Fruit fly (Drosophila melanogaster) whole organism, embryonic: ENCODE measurements around the gene CG14153.

ENCODE experiments used
- Atf-2 ChIP-seq: fragments of 200-800 bp; sonication (Bioruptor generic); optimal IDR thresholded peaks from 2 replicates; lab custom pipeline; 2016; ENCODE audit warnings: missing biosample characterization, missing genetic modification characterization
- B-H1 ChIP-seq: fragments of 200-800 bp; sonication (Bioruptor generic); IDR thresholded peaks from 3 replicates; pipeline ENCODE4 v1.3.6; 2022; ENCODE audit warnings: missing biosample characterization, missing genetic modification characterization
- Bdp1 ChIP-seq: fragments of 200-800 bp; sonication (Bioruptor generic); optimal IDR thresholded peaks from 3 replicates; lab custom pipeline; 2016; ENCODE audit warnings: missing biosample characterization, missing genetic modification characterization
- BtbVII ChIP-seq: fragments of 200-800 bp; sonication (Bioruptor generic); optimal IDR thresholded peaks from 3 replicates; lab custom pipeline; 2017; ENCODE audit warnings: missing biosample characterization, mild to moderate bottlenecking, missing genetic modification characterization
- Bteb2 ChIP-seq: fragments of 200-800 bp; sonication (Bioruptor generic); optimal IDR thresholded peaks from 2 replicates; lab custom pipeline; 2016; ENCODE audit warnings: missing biosample characterization, missing genetic modification characterization
- CG12299 ChIP-seq: fragments of 200-800 bp; sonication (Bioruptor generic); optimal IDR thresholded peaks from 2 replicates; lab custom pipeline; 2018; ENCODE audit warnings: missing biosample characterization, mild to moderate bottlenecking, missing genetic modification characterization
- CG1233 ChIP-seq: fragments of 200-800 bp; sonication (Bioruptor generic); optimal IDR thresholded peaks from 4 replicates; lab custom pipeline; 2018; ENCODE audit warnings: missing biosample characterization, mild to moderate bottlenecking, missing genetic modification characterization
- CG14441 ChIP-seq: fragments of 200-800 bp; sonication (Bioruptor generic); IDR thresholded peaks from 2 replicates; pipeline ENCODE4 v1.3.6; 2022; ENCODE audit warnings: missing biosample characterization, missing genetic modification characterization
- CG14710 ChIP-seq: fragments of 200-800 bp; sonication (Bioruptor generic); optimal IDR thresholded peaks from 3 replicates; lab custom pipeline; 2019; ENCODE audit warnings: missing biosample characterization, mild to moderate bottlenecking, missing genetic modification characterization, moderate library complexity
- CG16779 ChIP-seq: fragments of 200-800 bp; sonication (Bioruptor generic); IDR thresholded peaks from 2 replicates; pipeline ENCODE4 v1.3.6; 2022; ENCODE audit warnings: missing biosample characterization, missing genetic modification characterization
- CG31441 ChIP-seq: fragments of 200-800 bp; sonication (Bioruptor generic); IDR thresholded peaks from 2 replicates; pipeline ENCODE4 v1.3.6; 2022; ENCODE audit warnings: missing biosample characterization, missing genetic modification characterization
- CG3281 ChIP-seq: fragments of 200-800 bp; sonication (Bioruptor generic); optimal IDR thresholded peaks from 3 replicates; lab custom pipeline; 2017; ENCODE audit warnings: missing biosample characterization, mild to moderate bottlenecking, missing genetic modification characterization
- CG4328 ChIP-seq: fragments of 200-800 bp; sonication (Bioruptor generic); optimal IDR thresholded peaks from 3 replicates; lab custom pipeline; 2017; ENCODE audit warnings: missing biosample characterization, missing genetic modification reagents, missing genetic modification characterization
- CG6272 ChIP-seq: fragments of 200-800 bp; sonication (Bioruptor generic); IDR thresholded peaks from 2 replicates; pipeline ENCODE4 v1.3.6; 2022; ENCODE audit warnings: missing biosample characterization, missing genetic modification characterization
- CG9797 ChIP-seq: fragments of 200-800 bp; sonication (Bioruptor generic); optimal IDR thresholded peaks from 3 replicates; lab custom pipeline; 2018; ENCODE audit warnings: missing biosample characterization, mild to moderate bottlenecking, missing genetic modification characterization
- Dek ChIP-seq: fragments of 200-800 bp; sonication (Bioruptor generic); optimal IDR thresholded peaks from 3 replicates; lab custom pipeline; 2019; ENCODE audit warnings: missing biosample characterization, mild to moderate bottlenecking, missing genetic modification characterization, moderate library complexity
- Dip2 ChIP-seq: fragments of 200-800 bp; sonication (Bioruptor generic); IDR thresholded peaks from 2 replicates; pipeline ENCODE4 v1.3.6; 2022; ENCODE audit warnings: missing biosample characterization, missing genetic modification characterization
- Fer2 ChIP-seq: fragments of 200-800 bp; sonication (Bioruptor generic); optimal IDR thresholded peaks from 2 replicates; lab custom pipeline; 2018; ENCODE audit warnings: missing biosample characterization, mild to moderate bottlenecking, missing genetic modification characterization, moderate library complexity
- Hmr ChIP-seq: fragments of 200-800 bp; sonication (Bioruptor generic); optimal IDR thresholded peaks from 3 replicates; lab custom pipeline; 2017; ENCODE audit warnings: mild to moderate bottlenecking, missing biosample characterization, missing genetic modification reagents, missing genetic modification characterization
- Lhr ChIP-seq: fragments of 200-800 bp; sonication (Bioruptor generic); optimal IDR thresholded peaks from 3 replicates; lab custom pipeline; 2017; ENCODE audit warnings: mild to moderate bottlenecking, missing biosample characterization, missing genetic modification reagents, missing genetic modification characterization
- Lim3 ChIP-seq: fragments of 200-800 bp; sonication (Bioruptor generic); IDR thresholded peaks from 2 replicates; pipeline ENCODE4 v1.3.6; 2022; ENCODE audit warnings: missing biosample characterization, missing genetic modification characterization
- Mes4 ChIP-seq: fragments of 200-800 bp; sonication (Bioruptor generic); optimal IDR thresholded peaks from 2 replicates; lab custom pipeline; 2016; ENCODE audit warnings: missing biosample characterization, missing genetic modification characterization
- PHDP ChIP-seq: fragments of 200-800 bp; sonication (Bioruptor generic); optimal IDR thresholded peaks from 3 replicates; lab custom pipeline; 2018; ENCODE audit warnings: missing biosample characterization, mild to moderate bottlenecking, missing genetic modification characterization, moderate library complexity
- Ravus ChIP-seq: fragments of 200-800 bp; sonication (Bioruptor generic); IDR thresholded peaks from 2 replicates; pipeline ENCODE4 v1.3.6; 2022; ENCODE audit warnings: missing biosample characterization, missing genetic modification characterization
- ab ChIP-seq: fragments of 200-800 bp; sonication (Bioruptor generic); optimal IDR thresholded peaks from 2 replicates; lab custom pipeline; 2016; ENCODE audit warnings: missing biosample characterization, missing genetic modification characterization
- al ChIP-seq: fragments of 200-800 bp; sonication (Bioruptor generic); IDR thresholded peaks from 2 replicates; pipeline ENCODE4 v1.3.6; 2022; ENCODE audit warnings: missing biosample characterization, missing genetic modification characterization
- amos ChIP-seq: fragments of 200-800 bp; sonication (Bioruptor generic); IDR thresholded peaks from 2 replicates; pipeline ENCODE4 v1.3.6; 2022; ENCODE audit warnings: missing biosample characterization, missing genetic modification characterization; ENCODE audit not compliant: partially characterized antibody
- ara ChIP-seq: fragments of 200-800 bp; sonication (Bioruptor generic); IDR thresholded peaks from 2 replicates; pipeline ENCODE4 v1.3.6; 2022; ENCODE audit warnings: missing biosample characterization, missing genetic modification characterization
- bcd ChIP-seq: fragments of 200-800 bp; sonication (Bioruptor generic); optimal IDR thresholded peaks from 2 replicates; lab custom pipeline; 2017; ENCODE audit warnings: missing biosample characterization, mild to moderate bottlenecking, missing genetic modification characterization
- cas ChIP-seq: fragments of 200-800 bp; sonication (Bioruptor generic); IDR thresholded peaks from 2 replicates; pipeline ENCODE4 v1.3.6; 2022; ENCODE audit warnings: missing biosample characterization, missing genetic modification characterization
- cato ChIP-seq: fragments of 200-800 bp; sonication (Bioruptor generic); optimal IDR thresholded peaks from 2 replicates; lab custom pipeline; 2016; ENCODE audit warnings: missing biosample characterization, missing genetic modification characterization, borderline replicate concordance
- da ChIP-seq: fragments of 200-800 bp; sonication (Bioruptor generic); optimal IDR thresholded peaks from 2 replicates; lab custom pipeline; 2016; ENCODE audit warnings: missing biosample characterization, missing genetic modification characterization
- dm ChIP-seq: fragments of 200-800 bp; sonication (Bioruptor generic); optimal IDR thresholded peaks from 3 replicates; lab custom pipeline; 2016; ENCODE audit warnings: missing biosample characterization, missing genetic modification characterization
- fd102C ChIP-seq: fragments of 200-800 bp; sonication (Bioruptor generic); optimal IDR thresholded peaks from 2 replicates; lab custom pipeline; 2018; ENCODE audit warnings: missing biosample characterization, mild to moderate bottlenecking, missing genetic modification characterization, moderate library complexity
- gfzf ChIP-seq: fragments of 200-800 bp; sonication (Bioruptor generic); optimal IDR thresholded peaks from 2 replicates; lab custom pipeline; 2016; ENCODE audit warnings: missing biosample characterization, mild to moderate bottlenecking, missing genetic modification characterization, moderate library complexity
- gt ChIP-seq: fragments of 200-800 bp; sonication (Bioruptor generic); IDR thresholded peaks from 2 replicates; pipeline ENCODE4 v1.3.6; 2022; ENCODE audit warnings: missing biosample characterization, missing genetic modification characterization
- p53 ChIP-seq: fragments of 200-800 bp; sonication (Bioruptor generic); optimal IDR thresholded peaks from 2 replicates; lab custom pipeline; 2016; ENCODE audit warnings: missing biosample characterization, missing genetic modification characterization
- pan ChIP-seq, 4 experiments: fragments of >200 bp in 3 of 4; fragments of 200-800 bp in 1 of 4; sonication (Bioruptor generic) in 1 of 4; optimal IDR thresholded peaks in 3 of 4; IDR thresholded peaks in 1 of 4; 2 replicates each; pipeline versions ENCODE4 v1.3.6 to Lab custom; 2017 to 2022; ENCODE audit warnings: missing biosample characterization in 2 of 4, missing genetic modification characterization in 2 of 4, mixed read lengths in 1 of 4
- pb ChIP-seq: fragments of 200-800 bp; sonication (Bioruptor generic); optimal IDR thresholded peaks from 3 replicates; lab custom pipeline; 2016; ENCODE audit warnings: missing biosample characterization, missing genetic modification characterization
- peb ChIP-seq: fragments of 200-800 bp; sonication (Bioruptor generic); IDR thresholded peaks from 2 replicates; pipeline ENCODE4 v1.3.6; 2022; ENCODE audit warnings: missing biosample characterization, missing genetic modification characterization
- pho ChIP-seq: fragments of 200-800 bp; sonication (Bioruptor generic); optimal IDR thresholded peaks from 2 replicates; lab custom pipeline; 2016; ENCODE audit warnings: missing biosample characterization, missing genetic modification characterization
- rib ChIP-seq: fragments of 200-800 bp; sonication (Bioruptor generic); IDR thresholded peaks from 2 replicates; pipeline ENCODE4 v1.3.6; 2022; ENCODE audit warnings: missing biosample characterization, missing genetic modification characterization
- sd ChIP-seq: fragments of 200-800 bp; sonication (Bioruptor generic); optimal IDR thresholded peaks from 3 replicates; lab custom pipeline; 2018; ENCODE audit warnings: missing biosample characterization, mild to moderate bottlenecking, missing genetic modification characterization, moderate library complexity
- seq ChIP-seq: fragments of 200-800 bp; sonication (Bioruptor generic); IDR thresholded peaks from 2 replicates; pipeline ENCODE4 v1.3.6; 2022; ENCODE audit warnings: missing biosample characterization, missing genetic modification characterization
- sisA ChIP-seq: fragments of 200-800 bp; sonication (Bioruptor generic); IDR thresholded peaks from 2 replicates; pipeline ENCODE4 v1.3.6; 2022; ENCODE audit warnings: missing biosample characterization, missing genetic modification characterization
- sob ChIP-seq: fragments of 200-800 bp; sonication (Bioruptor generic); IDR thresholded peaks from 2 replicates; pipeline ENCODE4 v1.3.6; 2022; ENCODE audit warnings: missing biosample characterization, missing genetic modification characterization
- ttk ChIP-seq: fragments of 200-800 bp; sonication (Bioruptor generic); IDR thresholded peaks from 2 replicates; pipeline ENCODE4 v2.1.2; 2022; ENCODE audit warnings: missing biosample characterization, missing genetic modification characterization
- tx ChIP-seq: fragments of 200-800 bp; sonication (Bioruptor generic); optimal IDR thresholded peaks from 2 replicates; lab custom pipeline; 2016; ENCODE audit warnings: missing biosample characterization, missing genetic modification characterization
- unpg ChIP-seq: fragments of 200-800 bp; sonication (Bioruptor generic); optimal IDR thresholded peaks from 3 replicates; lab custom pipeline; 2018; ENCODE audit warnings: missing biosample characterization, mild to moderate bottlenecking, missing genetic modification characterization, moderate library complexity

Gene CG14153

dm6 chr3L:10660744-10661589, 17.6 kb downstream of the CG14153 start, which contains the start of the genes CG32066 and CG8003 (continued):
- TF ChIP-seq gt (GFP tag; lab: Robert Waterston, UW) (no peak), seq (GFP tag; lab: Robert Waterston, UW) (no peak), CG3281 (GFP tag; lab: Kevin White, UChicago) (peak; percentile 43), pho (GFP tag; lab: Kevin White, UChicago) (no peak), fd102C (GFP tag; lab: Kevin White, UChicago) (peak; percentile 0), CG6272 (GFP tag; lab: Robert Waterston, UW) (no peak; the same call in 1 of the 2 replicates), gfzf (GFP tag; lab: Kevin White, UChicago) (peak; percentile 72), sob (GFP tag; lab: Robert Waterston, UW) (peak; percentile 57; the same call in 1 of the 2 replicates), ab (GFP tag; lab: Kevin White, UChicago) (no peak), Dip2 (no peak), CG16779 (GFP tag; lab: Robert Waterston, UW) (no peak), Bteb2 (GFP tag; lab: Kevin White, UChicago) (no peak), amos (peak; percentile 97), pan (optimal IDR thresholded peaks at IDR 0.05; lab: Kevin White, UChicago) (no peak), pan (GFP tag; optimal IDR thresholded peaks at IDR 0.05 in 1 of 2, IDR thresholded peaks at IDR 0.05 in 1 of 2) (peak in 1 of 2 experiments; percentile 17), Atf-2 (GFP tag; lab: Kevin White, UChicago) (no peak), BtbVII (GFP tag; lab: Kevin White, UChicago) (peak; percentile 68), sd (tag; lab: Kevin White, UChicago) (peak; percentile 76), Mes4 (GFP tag; lab: Kevin White, UChicago) (no peak), p53 (GFP tag; lab: Kevin White, UChicago) (no peak), Hmr (GFP tag; lab: Kevin White, UChicago) (peak; percentile 16), cato (GFP tag; lab: Kevin White, UChicago) (no peak), CG31441 (GFP tag; lab: Robert Waterston, UW) (peak; percentile 27; the same call in 1 of the 2 replicates), CG9797 (peak; percentile 66), CG14441 (GFP tag; lab: Robert Waterston, UW) (peak; percentile 31; the same call in 1 of the 2 replicates), bcd (GFP tag; lab: Kevin White, UChicago) (no peak), ttk (no peak), Dek (tag; lab: Kevin White, UChicago) (peak; percentile 22), cas (GFP tag; lab: Robert Waterston, UW) (0 out of 2 replicates have a peak, but pooled peaks have one; percentile 16), Lhr (GFP tag; lab: Kevin White, UChicago) (no peak), dm (GFP tag; lab: Kevin White, UChicago) (peak; percentile 3), B-H1 (GFP tag; lab: Robert Waterston, UW) (no peak; the same call in 2 of the 3 replicates), al (GFP tag; lab: Robert Waterston, UW) (no peak), unpg (GFP tag; lab: Kevin White, UChicago) (no peak), rib (GFP tag; lab: Robert Waterston, UW) (no peak), sisA (GFP tag; lab: Robert Waterston, UW) (no peak), CG14710 (peak; percentile 52), CG4328 (no peak), Ravus (GFP tag; lab: Robert Waterston, UW) (no peak), da (GFP tag; lab: Kevin White, UChicago) (no peak), CG12299 (tag; lab: Kevin White, UChicago) (peak; percentile 45), Bdp1 (no peak), ara (no peak), PHDP (peak; percentile 12), pb (no peak), tx (no peak), Fer2 (tag; lab: Kevin White, UChicago) (no peak), CG1233 (no peak), peb (GFP tag; lab: Robert Waterston, UW) (no peak), Lim3 (GFP tag; lab: Robert Waterston, UW) (no peak)
